Fruit fly (Drosophila melanogaster) whole organism: ENCODE results near the gene CG43755.

Source experiments
- EcR ChIP-seq, 2 experiments: fragments of >200 bp; optimal IDR thresholded peaks; 2 replicates each; lab custom pipeline; 2017; ENCODE audit warnings: missing biosample characterization in 2 of 2, missing genetic modification characterization in 2 of 2, missing genetic modification reagents in 2 of 2
- pan ChIP-seq: fragments of >200 bp; optimal IDR thresholded peaks from 2 replicates; lab custom pipeline; 2017
- psq ChIP-seq: fragments of >200 bp; optimal IDR thresholded peaks from 2 replicates; lab custom pipeline; 2017

- TF ChIP-seq EcR (GFP tag; optimal IDR thresholded peaks at IDR 0.05; lab: Kevin White, UChicago) = no peak
- peak; percentile 73 for TF ChIP-seq pan (lab: Kevin White, UChicago)
- no peak for TF ChIP-seq psq
These were observed 20.4 kb downstream of the CG43755 start for dm6 chr2L:309177-309576.
